Worm (Caenorhabditis elegans) whole organism, L1 larva: ENCODE measurements around the gene col-41.

Experiments
- C04F5.9 ChIP-seq: sonication (generic microtip); optimal IDR thresholded peaks from 2 replicates; lab custom pipeline; 2016; ENCODE audit warnings: missing genetic modification characterization, missing compliant biosample characterization
- C16A3.4 ChIP-seq: fragments of 150-350 bp; optimal IDR thresholded peaks from 2 replicates; lab custom pipeline; 2014; ENCODE audit warnings: missing biosample characterization, missing genetic modification characterization
- ceh-90 ChIP-seq: sonication (generic microtip); optimal IDR thresholded peaks from 2 replicates; lab custom pipeline; 2016; ENCODE audit warnings: missing genetic modification characterization, missing compliant biosample characterization
- ces-1 ChIP-seq: fragments of 150-350 bp; optimal IDR thresholded peaks from 2 replicates; lab custom pipeline; 2014; ENCODE audit warnings: missing biosample characterization, missing genetic modification reagents, missing genetic modification characterization
- efl-3 ChIP-seq: fragments of 200-800 bp; sonication (Bioruptor generic); optimal IDR thresholded peaks from 2 replicates; lab custom pipeline; 2018; ENCODE audit warnings: mild to moderate bottlenecking, missing genetic modification characterization, missing compliant biosample characterization
- elt-3 ChIP-seq, 6 experiments: fragments of 150-350 bp in 1 of 6; sonication (generic microtip); optimal IDR thresholded peaks; 2 replicates each; lab custom pipeline; 2017 to 2018; ENCODE audit warnings: missing biosample characterization in 6 of 6, missing genetic modification characterization in 6 of 6, inconsistent platforms in 1 of 6
- fkh-4 ChIP-seq: sonication (generic microtip); optimal IDR thresholded peaks from 2 replicates; lab custom pipeline; 2016; ENCODE audit warnings: missing compliant biosample characterization, missing genetic modification characterization, borderline replicate concordance
- hpl-2 ChIP-seq: fragments of 150-350 bp; optimal IDR thresholded peaks from 2 replicates; lab custom pipeline; 2014; ENCODE audit warnings: missing biosample characterization, missing genetic modification reagents, missing genetic modification characterization
- irx-1 ChIP-seq: sonication (generic microtip); optimal IDR thresholded peaks from 2 replicates; lab custom pipeline; 2016; ENCODE audit warnings: missing genetic modification characterization, missing compliant biosample characterization
- lin-14 ChIP-seq: fragments of 200-800 bp; sonication (Bioruptor generic); optimal IDR thresholded peaks from 2 replicates; lab custom pipeline; 2018; ENCODE audit warnings: mild to moderate bottlenecking, missing genetic modification characterization, moderate library complexity, missing compliant biosample characterization
- lin-15B ChIP-seq: fragments of 150-350 bp; sonication (generic microtip); optimal IDR thresholded peaks from 3 replicates; lab custom pipeline; 2014; ENCODE audit warnings: missing biosample characterization, missing genetic modification characterization
- lin-35 ChIP-seq, 2 experiments: fragments of 150-350 bp; optimal IDR thresholded peaks; 2 replicates each; lab custom pipeline; 2014; ENCODE audit warnings: missing biosample characterization in 2 of 2, missing genetic modification characterization in 2 of 2, missing genetic modification reagents in 2 of 2
- lin-39 ChIP-seq: fragments of 150-350 bp; optimal IDR thresholded peaks from 2 replicates; lab custom pipeline; 2014; ENCODE audit warnings: missing biosample characterization, missing genetic modification reagents, missing genetic modification characterization
- lir-3 ChIP-seq: sonication (generic microtip); optimal IDR thresholded peaks from 2 replicates; lab custom pipeline; 2016; ENCODE audit warnings: mild to moderate bottlenecking, missing genetic modification characterization, moderate library complexity, missing compliant biosample characterization; ENCODE audit not compliant: poor library complexity
- mab-9 ChIP-seq: fragments of 200-800 bp; sonication (Bioruptor generic); IDR thresholded peaks from 2 replicates; pipeline ENCODE4 v1.3.6; 2022; ENCODE audit warnings: missing genetic modification reagents, missing genetic modification characterization, missing compliant biosample characterization
- mef-2 ChIP-seq: fragments of 150-350 bp; optimal IDR thresholded peaks from 2 replicates; lab custom pipeline; 2014; ENCODE audit warnings: missing biosample characterization, missing genetic modification characterization
- nhr-19 ChIP-seq: fragments of 200-800 bp; sonication (Bioruptor generic); conservative IDR thresholded peaks from 2 replicates; pipeline ENCODE4 v1.3.6; 2022; ENCODE audit warnings: missing genetic modification characterization, missing compliant biosample characterization
- nhr-20 ChIP-seq: sonication (generic microtip); optimal IDR thresholded peaks from 2 replicates; lab custom pipeline; 2016; ENCODE audit warnings: mild to moderate bottlenecking, missing genetic modification characterization, missing compliant biosample characterization
- nhr-71 ChIP-seq: sonication (generic microtip); optimal IDR thresholded peaks from 2 replicates; lab custom pipeline; 2016; ENCODE audit warnings: mild to moderate bottlenecking, missing genetic modification characterization, moderate library complexity, missing compliant biosample characterization
- nhr-76 ChIP-seq: sonication (generic microtip); optimal IDR thresholded peaks from 2 replicates; lab custom pipeline; 2017; ENCODE audit warnings: missing biosample characterization, missing genetic modification characterization
- nhr-85 ChIP-seq: sonication (generic microtip); peaks from one replicate; lab custom pipeline; 2016; ENCODE audit warnings: missing genetic modification characterization, inconsistent platforms, missing compliant biosample characterization
- nhr-90 ChIP-seq: sonication (generic microtip); optimal IDR thresholded peaks from 2 replicates; lab custom pipeline; 2016; ENCODE audit warnings: mild to moderate bottlenecking, missing genetic modification characterization, missing compliant biosample characterization; ENCODE audit not compliant: poor library complexity
- pqm-1 ChIP-seq: sonication (generic microtip); optimal IDR thresholded peaks from 3 replicates; lab custom pipeline; 2017; ENCODE audit warnings: missing biosample characterization, missing genetic modification characterization
- snu-23 ChIP-seq: sonication (generic microtip); optimal IDR thresholded peaks from 2 replicates; lab custom pipeline; 2016; ENCODE audit warnings: missing genetic modification characterization, missing compliant biosample characterization
- tbx-2 ChIP-seq: sonication (generic microtip); optimal IDR thresholded peaks from 2 replicates; lab custom pipeline; 2016; ENCODE audit warnings: missing genetic modification characterization, missing compliant biosample characterization
- unc-130 ChIP-seq: fragments of 150-350 bp; optimal IDR thresholded peaks from 2 replicates; lab custom pipeline; 2017; ENCODE audit warnings: missing biosample characterization, missing genetic modification characterization, inconsistent platforms
- vab-15 ChIP-seq: sonication (generic microtip); optimal IDR thresholded peaks from 2 replicates; lab custom pipeline; 2017; ENCODE audit warnings: missing genotype, mild to moderate bottlenecking, missing genetic modification characterization, missing compliant biosample characterization
- xbp-1 ChIP-seq: sonication (generic microtip); optimal IDR thresholded peaks from 2 replicates; lab custom pipeline; 2016; ENCODE audit warnings: missing genetic modification characterization, missing compliant biosample characterization
- zag-1 ChIP-seq: fragments of 150-350 bp; optimal IDR thresholded peaks from 2 replicates; lab custom pipeline; 2014; ENCODE audit warnings: missing biosample characterization, missing genetic modification characterization
- ztf-11 ChIP-seq, 2 experiments: sonication (generic microtip); optimal IDR thresholded peaks; 2 replicates each; lab custom pipeline; 2016 to 2017; ENCODE audit warnings: missing genetic modification characterization in 2 of 2, missing biosample characterization in 1 of 2, missing compliant biosample characterization in 1 of 2
- ztf-4 ChIP-seq: fragments of 150-350 bp; optimal IDR thresholded peaks from 2 replicates; lab custom pipeline; 2014; ENCODE audit warnings: missing biosample characterization, missing genetic modification characterization

The col-41 gene

ce11 chrX:15148389-15148788 is 27.9 kb downstream of the col-41 start:
- TF ChIP-seq tbx-2 (tag; lab: Kevin White, UChicago) (no peak), nhr-85 (tag; lab: Kevin White, UChicago) (peak; percentile 10), mef-2 (tag; lab: Kevin White, UChicago) (no peak)

- no peak for TF ChIP-seq lin-14
- TF ChIP-seq xbp-1 (tag; lab: Kevin White, UChicago): no peak
- no peak for TF ChIP-seq ceh-90 (tag; lab: Kevin White, UChicago)
- no peak for TF ChIP-seq nhr-20 (tag; lab: Kevin White, UChicago)
- TF ChIP-seq, all 84 proteins: peak for 0
Observed at ce11 chrX:15147640-15148039, 28.6 kb downstream of the col-41 start, which contains the start of gene unc-7. TSS of gene unc-7 (minus strand) at chrX:15147740.

- TF ChIP-seq C16A3.4 (tag; lab: Kevin White, UChicago) (peak; percentile 44), nhr-19 (GFP tag; lab: Robert Waterston, UW) (peak; percentile 14; the same call in 1 of the 2 replicates), irx-1 (no peak), lin-35 (GFP tag; optimal IDR thresholded peaks at IDR 0.05; lab: Kevin White, UChicago) (peak in 1 of 2 experiments; percentile 50), elt-3 (tag; optimal IDR thresholded peaks at IDR 0.05; lab: Kevin White, UChicago) (peak in 1 of 6 experiments; percentile 19), lin-15B (tag; lab: Kevin White, UChicago) (no peak), nhr-71 (tag; lab: Kevin White, UChicago) (peak; percentile 22), unc-130 (tag; lab: Kevin White, UChicago) (no peak), lin-39 (no peak), nhr-20 (tag; lab: Kevin White, UChicago) (peak; percentile 0), lir-3 (tag; lab: Kevin White, UChicago) (no peak), hpl-2 (GFP tag; lab: Kevin White, UChicago) (no peak), C04F5.9 (tag; lab: Kevin White, UChicago) (no peak), nhr-90 (peak; percentile 21), snu-23 (GFP tag; lab: Kevin White, UChicago) (peak; percentile 18), fkh-4 (tag; lab: Kevin White, UChicago) (no peak), efl-3 (GFP tag; lab: Kevin White, UChicago) (no peak)
Observed at ce11 chrX:15146415-15147210, 29.7 kb downstream of the col-41 start.

DNA sequence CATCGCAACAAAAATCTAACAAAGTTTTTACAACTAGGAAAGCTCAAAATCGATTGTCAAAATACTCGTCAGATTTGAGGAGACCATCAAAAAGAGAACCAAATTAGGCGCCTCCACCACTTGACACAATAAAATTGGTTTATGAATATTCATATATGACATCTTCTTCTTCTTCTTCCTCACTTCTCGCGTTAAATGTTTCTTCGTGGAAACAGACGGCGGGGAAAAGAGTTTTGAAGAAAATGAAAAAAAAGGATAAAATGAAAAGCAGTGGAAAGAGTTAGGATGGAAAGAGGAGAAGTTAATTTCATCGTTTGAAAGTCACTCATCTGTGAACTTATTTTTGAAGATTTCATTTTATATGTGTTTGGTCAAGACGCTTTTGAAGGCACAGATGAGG is 41.3 kb downstream of the col-41 start:
- TF ChIP-seq nhr-76 (tag; lab: Kevin White, UChicago) (no peak), lin-14 (peak; percentile 15)

ce11 chrX:15133180-15133579 is 43.1 kb downstream of the col-41 start:
- TF ChIP-seq ces-1 (GFP tag; lab: Kevin White, UChicago) (no peak), C04F5.9 (tag; lab: Kevin White, UChicago) (no peak), mab-9 (GFP tag; lab: Robert Waterston, UW) (no peak), lin-15B (tag; lab: Kevin White, UChicago) (no peak), irx-1 (no peak), vab-15 (tag; lab: Kevin White, UChicago) (no peak), ztf-4 (tag; lab: Kevin White, UChicago) (no peak), pqm-1 (tag; lab: Kevin White, UChicago) (no peak), nhr-19 (GFP tag; lab: Robert Waterston, UW) (no peak), nhr-85 (tag; lab: Kevin White, UChicago) (no peak), ztf-11 (tag; optimal IDR thresholded peaks at IDR 0.05; lab: Kevin White, UChicago) (no peak), snu-23 (GFP tag; lab: Kevin White, UChicago) (no peak), unc-130 (tag; lab: Kevin White, UChicago) (no peak), zag-1 (tag; lab: Kevin White, UChicago) (no peak)
